Worm (Caenorhabditis elegans): ENCODE data around the gene srt-40.

DNA sequence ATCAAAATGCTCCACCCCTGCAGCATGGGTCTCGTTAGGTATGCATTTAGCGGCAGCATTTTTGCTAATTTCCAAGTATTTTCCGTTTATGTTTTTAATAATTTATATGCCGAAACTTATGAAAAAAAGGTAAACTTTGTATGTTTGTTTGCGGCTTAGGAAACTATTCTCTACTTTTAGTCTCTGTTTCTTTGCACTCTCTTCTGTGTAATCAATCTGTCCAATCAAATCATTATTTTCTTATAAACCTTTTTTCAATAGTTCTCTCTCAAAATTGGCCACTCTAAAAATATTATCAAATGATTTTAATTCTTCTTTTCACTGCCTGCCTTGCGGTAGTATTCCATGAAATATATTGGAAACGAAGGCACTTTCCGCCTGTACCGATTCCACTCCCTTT, 31.9 kb upstream of the srt-40 start:
- no peak for TF ChIP-seq flt-1 (GFP tag; IDR thresholded peaks at IDR 0.05)
- TF ChIP-seq cog-1 (tag; optimal IDR thresholded peaks at IDR 0.05), result no peak
- TF ChIP-seq ztf-29 (GFP tag; IDR thresholded peaks at IDR 0.05), result no peak
- TF ChIP-seq ref-1 (GFP tag; conservative IDR thresholded peaks at IDR 0.05), result no peak
- TF ChIP-seq tab-1 (GFP tag; IDR thresholded peaks at IDR 0.05), result no peak
- no peak for TF ChIP-seq ztf-23 (GFP tag; IDR thresholded peaks at IDR 0.05)
- TF ChIP-seq T22C8.4 (GFP tag; IDR thresholded peaks at IDR 0.05), result no peak
- no peak for TF ChIP-seq klf-2 (GFP tag; conservative IDR thresholded peaks at IDR 0.05)

All from whole organism, midembryonic.